Worm (Caenorhabditis elegans) whole organism, L1 larva: ENCODE measurements around the gene C16C10.2.

Experiments used
- C16A3.4 ChIP-seq: fragments of 150-350 bp; optimal IDR thresholded peaks from 2 replicates; lab custom pipeline; 2014; ENCODE audit warnings: missing biosample characterization, missing genetic modification characterization
- F16B12.6 ChIP-seq: fragments of 150-350 bp; optimal IDR thresholded peaks from 2 replicates; lab custom pipeline; 2014; ENCODE audit warnings: missing biosample characterization, missing genetic modification characterization
- alr-1 ChIP-seq: fragments of 200-800 bp; sonication (Bioruptor generic); optimal IDR thresholded peaks from 2 replicates; lab custom pipeline; 2018; ENCODE audit warnings: borderline replicate concordance, mild to moderate bottlenecking, missing genetic modification characterization, missing compliant biosample characterization
- aly-2 ChIP-seq: fragments of 150-350 bp; optimal IDR thresholded peaks from 2 replicates; lab custom pipeline; 2014; ENCODE audit warnings: missing biosample characterization, missing genetic modification characterization
- ama-1 ChIP-seq: fragments of 150-350 bp; optimal IDR thresholded peaks from 2 replicates; lab custom pipeline; 2014
- blmp-1 ChIP-seq: fragments of 150-350 bp; optimal IDR thresholded peaks from 2 replicates; lab custom pipeline; 2014; ENCODE audit warnings: missing biosample characterization, missing genetic modification characterization
- ceh-8 ChIP-seq: fragments of 200-800 bp; sonication (Bioruptor generic); optimal IDR thresholded peaks from 2 replicates; lab custom pipeline; 2018; ENCODE audit warnings: mild to moderate bottlenecking, missing genetic modification characterization, moderate library complexity, missing compliant biosample characterization
- dpl-1 ChIP-seq, 3 experiments: fragments of 150-350 bp in 2 of 3; sonication (generic microtip) in 1 of 3; optimal IDR thresholded peaks; 2 replicates each; lab custom pipeline; 2014 to 2017; ENCODE audit warnings: missing biosample characterization in 3 of 3, missing genetic modification characterization in 3 of 3, missing genetic modification reagents in 3 of 3
- efl-1 ChIP-seq, 4 experiments: fragments of 150-350 bp; optimal IDR thresholded peaks in 3 of 4; peaks in 1 of 4; 1 replicate in 1 of 4; 2 replicates in 3 of 4; lab custom pipeline; 2014; ENCODE audit warnings: missing biosample characterization in 2 of 4, missing genetic modification characterization in 2 of 4, missing genetic modification reagents in 2 of 4
- egl-27 ChIP-seq, 2 experiments: fragments of 150-350 bp in 1 of 2; sonication (generic microtip); optimal IDR thresholded peaks; 3 replicates each; lab custom pipeline; 2017 to 2018; ENCODE audit warnings: missing biosample characterization in 2 of 2, missing genetic modification characterization in 2 of 2, missing genetic modification reagents in 2 of 2
- elt-2 ChIP-seq: sonication (generic microtip); optimal IDR thresholded peaks from 2 replicates; lab custom pipeline; 2016; ENCODE audit warnings: missing genetic modification characterization, mild to moderate bottlenecking, inconsistent platforms, missing compliant biosample characterization, missing genetic modification reagents
- elt-3 ChIP-seq, 6 experiments: fragments of 150-350 bp in 1 of 6; sonication (generic microtip); optimal IDR thresholded peaks; 2 replicates each; lab custom pipeline; 2017 to 2018; ENCODE audit warnings: missing biosample characterization in 6 of 6, missing genetic modification characterization in 6 of 6, inconsistent platforms in 1 of 6
- ets-5 ChIP-seq: fragments of 200-800 bp; sonication (Bioruptor generic); IDR thresholded peaks from 2 replicates; pipeline ENCODE4 v1.3.6; 2022; ENCODE audit warnings: missing genetic modification characterization, missing compliant biosample characterization
- fkh-10 ChIP-seq: sonication (generic microtip); optimal IDR thresholded peaks from 2 replicates; lab custom pipeline; 2017; ENCODE audit warnings: missing biosample characterization, missing genetic modification reagents, missing genetic modification characterization
- fkh-4 ChIP-seq: sonication (generic microtip); optimal IDR thresholded peaks from 2 replicates; lab custom pipeline; 2016; ENCODE audit warnings: missing compliant biosample characterization, missing genetic modification characterization, borderline replicate concordance
- grh-1 ChIP-seq: fragments of 200-800 bp; sonication (Bioruptor generic); IDR thresholded peaks from 2 replicates; pipeline ENCODE4 v1.3.6; 2022; ENCODE audit warnings: missing genetic modification reagents, missing genetic modification characterization, missing compliant biosample characterization
- hlh-17 ChIP-seq: fragments of 200-800 bp; sonication (Bioruptor generic); optimal IDR thresholded peaks from 2 replicates; lab custom pipeline; 2018; ENCODE audit warnings: missing genetic modification characterization, mild to moderate bottlenecking, missing compliant biosample characterization, moderate library complexity, borderline replicate concordance
- hlh-4 ChIP-seq: sonication (generic microtip); optimal IDR thresholded peaks from 2 replicates; lab custom pipeline; 2016; ENCODE audit warnings: mild to moderate bottlenecking, missing genetic modification characterization, missing compliant biosample characterization
- lin-14 ChIP-seq: fragments of 200-800 bp; sonication (Bioruptor generic); optimal IDR thresholded peaks from 2 replicates; lab custom pipeline; 2018; ENCODE audit warnings: mild to moderate bottlenecking, missing genetic modification characterization, moderate library complexity, missing compliant biosample characterization
- lin-39 ChIP-seq: fragments of 150-350 bp; optimal IDR thresholded peaks from 2 replicates; lab custom pipeline; 2014; ENCODE audit warnings: missing biosample characterization, missing genetic modification reagents, missing genetic modification characterization
- mab-9 ChIP-seq: fragments of 200-800 bp; sonication (Bioruptor generic); IDR thresholded peaks from 2 replicates; pipeline ENCODE4 v1.3.6; 2022; ENCODE audit warnings: missing genetic modification reagents, missing genetic modification characterization, missing compliant biosample characterization
- mep-1 ChIP-seq: fragments of 150-350 bp; optimal IDR thresholded peaks from 2 replicates; lab custom pipeline; 2014; ENCODE audit warnings: missing biosample characterization, missing genetic modification characterization
- nhr-11 ChIP-seq: fragments of 150-350 bp; optimal IDR thresholded peaks from 2 replicates; lab custom pipeline; 2014; ENCODE audit warnings: missing biosample characterization, missing genetic modification characterization
- nhr-12 ChIP-seq: sonication (generic microtip); optimal IDR thresholded peaks from 2 replicates; lab custom pipeline; 2017; ENCODE audit warnings: missing biosample characterization, missing genetic modification characterization
- nhr-19 ChIP-seq: fragments of 200-800 bp; sonication (Bioruptor generic); conservative IDR thresholded peaks from 2 replicates; pipeline ENCODE4 v1.3.6; 2022; ENCODE audit warnings: missing genetic modification characterization, missing compliant biosample characterization
- nhr-237 ChIP-seq: fragments of 150-350 bp; optimal IDR thresholded peaks from 2 replicates; lab custom pipeline; 2014; ENCODE audit warnings: missing biosample characterization, missing genetic modification characterization
- nhr-28 ChIP-seq: fragments of 150-350 bp; optimal IDR thresholded peaks from 2 replicates; lab custom pipeline; 2014; ENCODE audit warnings: missing biosample characterization, missing genetic modification characterization
- nhr-84 ChIP-seq: sonication (generic microtip); optimal IDR thresholded peaks from 2 replicates; lab custom pipeline; 2017; ENCODE audit warnings: missing biosample characterization, missing genetic modification characterization
- nhr-85 ChIP-seq: sonication (generic microtip); peaks from one replicate; lab custom pipeline; 2016; ENCODE audit warnings: missing genetic modification characterization, inconsistent platforms, missing compliant biosample characterization
- pqm-1 ChIP-seq: sonication (generic microtip); optimal IDR thresholded peaks from 3 replicates; lab custom pipeline; 2017; ENCODE audit warnings: missing biosample characterization, missing genetic modification characterization
- rnt-1 ChIP-seq: sonication (generic microtip); optimal IDR thresholded peaks from 2 replicates; lab custom pipeline; 2016; ENCODE audit warnings: mild to moderate bottlenecking, missing genetic modification characterization, moderate library complexity, missing compliant biosample characterization
- snu-23 ChIP-seq: sonication (generic microtip); optimal IDR thresholded peaks from 2 replicates; lab custom pipeline; 2016; ENCODE audit warnings: missing genetic modification characterization, missing compliant biosample characterization
- sox-4 ChIP-seq: sonication (generic microtip); optimal IDR thresholded peaks from 2 replicates; lab custom pipeline; 2016; ENCODE audit warnings: missing genetic modification characterization, missing compliant biosample characterization
- sptf-1 ChIP-seq: fragments of 150-350 bp; optimal IDR thresholded peaks from 2 replicates; lab custom pipeline; 2014; ENCODE audit warnings: missing biosample characterization, missing genetic modification characterization
- sup-37 ChIP-seq: fragments of 200-800 bp; sonication (Bioruptor generic); optimal IDR thresholded peaks from 2 replicates; lab custom pipeline; 2018; ENCODE audit warnings: mild to moderate bottlenecking, missing genetic modification characterization, missing compliant biosample characterization
- tbx-2 ChIP-seq: sonication (generic microtip); optimal IDR thresholded peaks from 2 replicates; lab custom pipeline; 2016; ENCODE audit warnings: missing genetic modification characterization, missing compliant biosample characterization
- tlp-1 ChIP-seq: fragments of 150-350 bp; optimal IDR thresholded peaks from 2 replicates; lab custom pipeline; 2014; ENCODE audit warnings: missing biosample characterization, missing genetic modification characterization
- unc-30 ChIP-seq: sonication (generic microtip); optimal IDR thresholded peaks from 2 replicates; lab custom pipeline; 2017; ENCODE audit warnings: missing biosample characterization, missing genetic modification characterization
- unc-98 ChIP-seq: fragments of 200-800 bp; sonication (Bioruptor generic); IDR thresholded peaks from 2 replicates; pipeline ENCODE4 v1.3.6; 2022; ENCODE audit warnings: missing genetic modification characterization, missing compliant biosample characterization
- xbp-1 ChIP-seq: sonication (generic microtip); optimal IDR thresholded peaks from 2 replicates; lab custom pipeline; 2016; ENCODE audit warnings: missing genetic modification characterization, missing compliant biosample characterization
- ztf-11 ChIP-seq, 2 experiments: sonication (generic microtip); optimal IDR thresholded peaks; 2 replicates each; lab custom pipeline; 2016 to 2017; ENCODE audit warnings: missing genetic modification characterization in 2 of 2, missing biosample characterization in 1 of 2, missing compliant biosample characterization in 1 of 2

The C16C10.2 gene

ce11 chrIII:4178564-4178963, at the start of gene C16C10.2:
Gene C16C10.2 (minus strand): TSS chrIII:4178664.
- TF ChIP-seq grh-1 (GFP tag; lab: Robert Waterston, UW), result no peak
- TF ChIP-seq nhr-85 (tag; lab: Kevin White, UChicago), result no peak
- TF ChIP-seq elt-3 (tag; optimal IDR thresholded peaks at IDR 0.05; lab: Kevin White, UChicago), result no peak
- no peak for TF ChIP-seq nhr-19 (GFP tag; lab: Robert Waterston, UW)

- TF ChIP-seq snu-23 (no peak), dpl-1 (GFP tag; optimal IDR thresholded peaks at IDR 0.05; lab: Kevin White, UChicago) (no peak), tlp-1 (no peak), sup-37 (GFP tag; lab: Kevin White, UChicago) (no peak), lin-39 (no peak), alr-1 (tag; lab: Kevin White, UChicago) (no peak), rnt-1 (tag; lab: Kevin White, UChicago) (no peak), aly-2 (tag; lab: Kevin White, UChicago) (no peak), grh-1 (GFP tag; lab: Robert Waterston, UW) (no peak)
Observed at ce11 chrIII:4228008-4228407, 49.5 kb upstream of the C16C10.2 start, which contains the start of gene mpk-1. Gene mpk-1 (minus strand): TSS chrIII:4228108.

ce11 chrIII:4227363-4227762, 48.9 kb upstream of the C16C10.2 start:
- TF ChIP-seq mab-9 (GFP tag; lab: Robert Waterston, UW) (no peak), unc-30 (tag; lab: Kevin White, UChicago) (no peak), nhr-237 (tag; lab: Kevin White, UChicago) (no peak), ceh-8 (GFP tag; lab: Kevin White, UChicago) (no peak), hlh-17 (GFP tag; lab: Kevin White, UChicago) (no peak), ztf-11 (tag; optimal IDR thresholded peaks at IDR 0.05; lab: Kevin White, UChicago) (no peak), hlh-4 (tag; lab: Kevin White, UChicago) (no peak), fkh-10 (GFP tag; lab: Kevin White, UChicago) (no peak), egl-27 (tag; optimal IDR thresholded peaks at IDR 0.05; lab: Kevin White, UChicago) (no peak), elt-3 (tag; optimal IDR thresholded peaks at IDR 0.05; lab: Kevin White, UChicago) (no peak), xbp-1 (tag; lab: Kevin White, UChicago) (no peak), snu-23 (no peak), nhr-19 (GFP tag; lab: Robert Waterston, UW) (no peak), blmp-1 (tag; lab: Kevin White, UChicago) (no peak), C16A3.4 (tag; lab: Kevin White, UChicago) (no peak), sox-4 (tag; lab: Kevin White, UChicago) (no peak), nhr-12 (tag; lab: Kevin White, UChicago) (no peak), ama-1 (no peak)
- TF ChIP-seq, all 84 proteins: peak for 0

- TF ChIP-seq efl-1 (optimal IDR thresholded peaks at IDR 0.05; lab: Kevin White, UChicago) (no peak), efl-1 (GFP tag; optimal IDR thresholded peaks at IDR 0.05 in 1 of 2; lab: Kevin White, UChicago) (peak in 1 of 2 experiments; percentile 94), blmp-1 (tag; lab: Kevin White, UChicago) (no peak)
- TF ChIP-seq, all 84 proteins: peak for 1
Observed at ce11 chrIII:4224722-4225121, 46.3 kb upstream of the C16C10.2 start.

ce11 chrIII:4223668-4224127, 45.2 kb upstream of the C16C10.2 start:
- TF ChIP-seq dpl-1 (GFP tag; optimal IDR thresholded peaks at IDR 0.05; lab: Kevin White, UChicago) (peak; percentile 45 to 54 (median 49)), ztf-11 (tag; optimal IDR thresholded peaks at IDR 0.05; lab: Kevin White, UChicago) (no peak), xbp-1 (tag; lab: Kevin White, UChicago) (peak; percentile 80), fkh-4 (peak; percentile 69), nhr-85 (tag; lab: Kevin White, UChicago) (peak; percentile 88), nhr-84 (no peak), mab-9 (GFP tag; lab: Robert Waterston, UW) (no peak), ets-5 (GFP tag; lab: Robert Waterston, UW) (no peak), tbx-2 (tag; lab: Kevin White, UChicago) (peak; percentile 87), nhr-11 (peak; percentile 75), lin-14 (peak; percentile 98), sptf-1 (tag; lab: Kevin White, UChicago) (no peak), sox-4 (tag; lab: Kevin White, UChicago) (peak; percentile 58), unc-98 (GFP tag; lab: Robert Waterston, UW) (0 out of 2 replicates have a peak, but pooled peaks have one; percentile 12), nhr-28 (tag; lab: Kevin White, UChicago) (no peak), efl-1 (optimal IDR thresholded peaks at IDR 0.05; lab: Kevin White, UChicago) (peak; percentile 73 to 76), efl-1 (GFP tag; optimal IDR thresholded peaks at IDR 0.05 in 1 of 2; lab: Kevin White, UChicago) (peak; percentile 25 to 93), elt-3 (tag; optimal IDR thresholded peaks at IDR 0.05; lab: Kevin White, UChicago) (peak in 2 of 6 experiments; percentile 15 to 57), F16B12.6 (peak; percentile 15), pqm-1 (tag; lab: Kevin White, UChicago) (no peak), C16A3.4 (tag; lab: Kevin White, UChicago) (peak; percentile 79), mep-1 (peak; percentile 89), nhr-19 (GFP tag; lab: Robert Waterston, UW) (peak; percentile 78), elt-2 (peak; percentile 65), unc-30 (tag; lab: Kevin White, UChicago) (no peak), blmp-1 (tag; lab: Kevin White, UChicago) (peak; percentile 42)
